Worm (Caenorhabditis elegans): ENCODE results near the gene T04C9.3.

T04C9.3 gene

DNA sequence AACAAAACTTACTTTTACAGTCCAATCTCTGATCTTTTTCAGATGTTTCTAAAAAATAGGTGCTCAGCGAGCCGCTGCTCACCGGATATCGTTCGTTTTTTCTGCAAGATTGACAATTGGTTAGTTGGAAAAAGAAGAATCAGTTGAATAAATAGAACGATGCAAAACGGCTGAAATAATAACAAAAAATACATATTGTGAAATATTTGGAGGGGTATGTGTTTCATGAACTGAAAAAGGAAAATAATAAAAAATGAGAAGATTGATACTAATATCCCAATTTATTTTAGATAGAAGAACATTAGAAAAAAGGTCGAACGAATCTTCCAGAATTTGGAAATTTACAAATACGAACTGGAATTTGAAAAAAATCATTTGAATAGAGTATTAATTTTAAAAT is 3.4 kb upstream of the T04C9.3 start, which contains the start of gene frm-2:
TSS of gene frm-2 (minus strand) at position 101 of the 400 bp plus-strand sequence.
- TF ChIP-seq pax-1 (tag; optimal IDR thresholded peaks at IDR 0.05) (no peak), pha-2 (tag; optimal IDR thresholded peaks at IDR 0.05) (no peak), unc-86 (tag; optimal IDR thresholded peaks at IDR 0.05) (no peak), madf-2 (tag; optimal IDR thresholded peaks at IDR 0.05) (no peak)

DNA sequence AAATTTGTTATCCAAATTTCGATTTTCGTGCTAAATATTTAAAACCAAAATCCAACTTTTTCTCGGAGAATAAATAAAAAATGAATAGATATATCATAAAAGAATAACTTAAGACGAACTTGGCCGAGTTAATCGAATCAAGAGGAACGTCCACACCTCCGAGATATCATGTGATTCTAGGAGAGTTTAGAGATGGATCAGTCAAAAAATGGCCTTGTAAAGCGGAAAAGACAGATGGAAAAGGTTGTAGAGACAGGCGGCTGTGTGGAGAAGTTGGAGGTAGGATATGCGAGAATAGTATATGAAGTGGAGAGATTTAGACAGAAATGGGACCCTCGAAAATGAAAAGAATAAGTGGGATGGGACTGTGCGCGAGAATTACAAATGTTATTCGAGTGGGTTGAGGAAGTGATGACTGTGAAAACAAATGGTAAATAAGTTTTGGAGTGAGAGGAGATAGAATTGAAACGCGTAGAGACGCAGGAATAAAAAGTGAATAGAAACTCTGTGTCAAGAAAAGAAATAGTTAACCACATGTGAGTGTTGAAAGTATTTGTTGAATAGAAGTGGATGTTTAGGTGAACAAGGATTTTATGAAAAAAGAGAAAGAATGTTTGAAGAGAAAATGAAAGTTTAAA is 2.6 kb upstream of the T04C9.3 start:
- TF ChIP-seq hlh-30 (tag; optimal IDR thresholded peaks at IDR 0.05; ENCODE audit: insufficient read depth) (peak; percentile 48), Y22D7AL.16 (tag; optimal IDR thresholded peaks at IDR 0.05) (no peak), pha-2 (tag; optimal IDR thresholded peaks at IDR 0.05) (no peak), hlh-13 (GFP tag; optimal IDR thresholded peaks at IDR 0.05) (no peak), ceh-34 (tag; optimal IDR thresholded peaks at IDR 0.05) (no peak), ceh-31 (tag; optimal IDR thresholded peaks at IDR 0.05) (peak; percentile 17), ama-1 (optimal IDR thresholded peaks at IDR 0.05) (no peak), pag-3 (tag; optimal IDR thresholded peaks at IDR 0.05; ENCODE audit: borderline replicate concordance) (no peak), ceh-18 (tag; optimal IDR thresholded peaks at IDR 0.05) (no peak), mec-3 (tag; optimal IDR thresholded peaks at IDR 0.05; ENCODE audit: borderline replicate concordance) (no peak), ceh-14 (tag; optimal IDR thresholded peaks at IDR 0.05) (no peak), C38D4.7 (GFP tag; optimal IDR thresholded peaks at IDR 0.05) (no peak), ttx-3 (tag; optimal IDR thresholded peaks at IDR 0.05) (no peak), eyg-1 (tag; optimal IDR thresholded peaks at IDR 0.05) (no peak), ztf-16 (tag; optimal IDR thresholded peaks at IDR 0.05) (no peak), lin-11 (tag; optimal IDR thresholded peaks at IDR 0.05) (no peak)

DNA sequence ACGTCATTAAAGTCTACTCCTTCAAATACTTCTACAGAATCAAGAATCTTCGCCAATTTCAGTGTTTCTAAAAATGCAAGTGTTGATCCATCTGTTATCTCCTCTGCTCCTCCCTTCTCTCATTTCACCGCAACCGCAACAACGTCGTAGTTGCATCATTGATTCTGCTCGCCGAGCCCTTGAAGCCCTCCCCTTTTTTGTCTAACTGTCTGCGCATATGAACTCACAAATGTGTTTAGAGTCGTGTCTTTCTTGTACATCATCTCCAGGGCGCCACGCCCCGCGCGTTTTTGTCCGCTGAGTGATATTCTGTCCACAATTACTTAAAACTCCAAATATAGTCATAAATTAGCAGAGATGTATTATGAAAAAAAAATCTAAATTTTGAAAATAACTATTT is 2.6 kb downstream of the T04C9.3 start:
- TF ChIP-seq ceh-14 (tag; optimal IDR thresholded peaks at IDR 0.05) (no peak), unc-42 (tag; optimal IDR thresholded peaks at IDR 0.05) (peak; percentile 72), eyg-1 (tag; optimal IDR thresholded peaks at IDR 0.05) (no peak), elt-4 (tag; optimal IDR thresholded peaks at IDR 0.05) (no peak), ceh-31 (tag; optimal IDR thresholded peaks at IDR 0.05) (peak; percentile 29), tbx-2 (tag; optimal IDR thresholded peaks at IDR 0.05) (peak; percentile 0)

DNA sequence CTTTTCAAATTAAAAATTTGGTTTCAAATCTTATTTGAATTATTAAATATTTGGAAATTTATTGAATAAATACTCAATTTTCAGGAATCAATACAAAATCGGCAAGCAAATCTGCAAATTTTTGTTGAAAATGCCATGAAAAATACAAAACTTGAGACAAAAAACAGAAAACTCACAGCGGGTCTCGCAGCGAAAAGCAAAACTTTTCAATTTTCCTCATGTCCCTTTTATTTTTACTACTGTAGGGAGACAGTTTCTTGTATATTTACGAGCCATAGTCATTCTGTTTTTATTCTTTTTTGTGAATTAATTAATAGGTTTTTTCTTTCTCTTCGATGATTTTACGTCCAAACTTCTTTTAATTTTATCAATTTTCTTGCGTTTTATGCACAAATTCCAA is 3.0 kb downstream of the T04C9.3 start:
- TF ChIP-seq tbx-7 (tag; optimal IDR thresholded peaks at IDR 0.05) (no peak), ceh-9 (tag; optimal IDR thresholded peaks at IDR 0.05) (no peak), hlh-15 (tag; optimal IDR thresholded peaks at IDR 0.05) (no peak), lim-6 (tag; optimal IDR thresholded peaks at IDR 0.05) (no peak), K02D7.2 (tag; optimal IDR thresholded peaks at IDR 0.05) (no peak), K09A11.1 (tag; optimal IDR thresholded peaks at IDR 0.05; ENCODE audit: insufficient read depth) (no peak), unc-42 (tag; optimal IDR thresholded peaks at IDR 0.05) (no peak), npax-4 (tag; optimal IDR thresholded peaks at IDR 0.05) (no peak), nhr-11 (tag; optimal IDR thresholded peaks at IDR 0.05) (no peak), ama-1 (optimal IDR thresholded peaks at IDR 0.05) (no peak), unc-55 (GFP tag; optimal IDR thresholded peaks at IDR 0.05) (no peak), madf-2 (tag; optimal IDR thresholded peaks at IDR 0.05) (no peak), ztf-16 (tag; optimal IDR thresholded peaks at IDR 0.05) (no peak), hlh-30 (tag; optimal IDR thresholded peaks at IDR 0.05; ENCODE audit: insufficient read depth) (no peak)

DNA sequence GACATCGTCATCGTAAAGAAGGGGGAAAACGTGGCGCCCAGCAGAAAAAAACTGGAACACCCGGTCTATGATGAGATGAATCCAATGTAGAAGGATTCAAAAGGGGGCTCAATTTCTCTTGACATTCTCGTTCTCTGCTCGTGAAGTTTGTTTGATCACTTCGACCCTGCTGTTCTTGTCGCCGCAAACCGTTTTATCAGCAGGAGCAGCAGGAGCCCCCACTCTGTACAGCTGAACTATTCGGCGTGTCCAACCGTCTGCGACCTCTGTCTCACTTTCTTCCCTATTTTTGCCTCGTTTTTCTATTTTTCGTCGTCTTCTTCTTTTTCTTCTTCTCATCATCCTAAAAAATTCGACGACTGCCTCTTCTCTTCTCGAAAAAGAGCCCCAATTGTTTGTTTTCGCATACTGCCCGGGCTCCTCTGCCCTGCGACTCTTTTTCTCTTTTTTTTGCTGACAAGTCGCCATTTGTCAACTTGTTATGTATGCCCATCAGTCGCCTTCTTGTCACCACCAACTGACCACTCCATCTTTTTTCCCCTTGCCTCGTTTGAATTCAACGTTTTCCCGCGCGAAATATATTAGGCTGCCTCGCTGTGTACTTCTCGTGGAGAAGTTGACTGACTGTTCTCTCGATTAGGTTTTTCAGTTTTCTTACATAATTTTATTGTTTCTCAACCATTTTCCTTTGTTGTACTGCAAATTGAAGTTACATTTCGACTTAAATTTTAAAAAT is 3.7 kb downstream of the T04C9.3 start:
- no peak for TF ChIP-seq fkh-10 (GFP tag; optimal IDR thresholded peaks at IDR 0.05)
- peak; percentile 63 for TF ChIP-seq unc-55 (GFP tag; optimal IDR thresholded peaks at IDR 0.05)
- peak; percentile 5 for TF ChIP-seq ceh-18 (tag; optimal IDR thresholded peaks at IDR 0.05)
- TF ChIP-seq pat-9 (tag; optimal IDR thresholded peaks at IDR 0.05), result no peak
- TF ChIP-seq ceh-30 (tag; optimal IDR thresholded peaks at IDR 0.05), result no peak
- peak; percentile 42 for TF ChIP-seq mec-3 (tag; optimal IDR thresholded peaks at IDR 0.05; ENCODE audit: borderline replicate concordance)
- no peak for TF ChIP-seq tbx-7 (tag; optimal IDR thresholded peaks at IDR 0.05)
- no peak for TF ChIP-seq ceh-9 (tag; optimal IDR thresholded peaks at IDR 0.05)
- no peak for TF ChIP-seq zip-5 (tag; optimal IDR thresholded peaks at IDR 0.05)
- no peak for TF ChIP-seq pag-3 (tag; optimal IDR thresholded peaks at IDR 0.05; ENCODE audit: borderline replicate concordance)
- peak; percentile 0 for TF ChIP-seq ets-4 (tag; optimal IDR thresholded peaks at IDR 0.05)
- TF ChIP-seq fkh-6 (tag; optimal IDR thresholded peaks at IDR 0.05), result no peak
- no peak for TF ChIP-seq ceh-22 (tag; optimal IDR thresholded peaks at IDR 0.05)
- TF ChIP-seq ceh-14 (tag; optimal IDR thresholded peaks at IDR 0.05), result no peak
- TF ChIP-seq unc-42 (tag; optimal IDR thresholded peaks at IDR 0.05), result peak; percentile 8
- TF ChIP-seq ahr-1 (tag; optimal IDR thresholded peaks at IDR 0.05), result no peak

Measured in whole organism, late embryonic.